Fruit fly (Drosophila melanogaster): ENCODE measurements around the gene Sugb.

Gene Sugb

DNA sequence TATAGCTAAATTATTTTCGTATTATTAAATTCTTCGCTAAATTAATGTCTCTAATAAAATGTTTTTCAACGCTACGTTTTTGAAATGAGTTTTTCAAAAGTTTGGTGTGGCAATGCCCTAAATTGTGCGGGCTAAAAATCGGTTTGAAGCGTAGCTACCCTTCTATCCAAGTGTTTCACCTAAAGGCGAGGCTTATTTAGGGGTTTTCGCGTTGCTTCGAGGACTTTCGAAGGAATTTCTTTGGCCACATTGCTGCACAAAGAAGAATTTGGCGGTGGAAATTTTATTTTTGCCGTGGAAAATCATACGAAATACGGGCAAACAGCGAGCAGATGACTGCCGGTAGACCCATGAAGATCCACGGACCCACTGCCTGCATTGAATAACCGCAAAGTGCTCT, 2.0 kb upstream of the Sugb start, which contains the start of gene TfIIEalpha (continued):
- TF ChIP-seq CG6813 (GFP tag; optimal IDR thresholded peaks at IDR 0.05) (no peak), sima (GFP tag; optimal IDR thresholded peaks at IDR 0.05) (no peak), Spps (tag; optimal IDR thresholded peaks at IDR 0.05) (no peak), Lpt (GFP tag; optimal IDR thresholded peaks at IDR 0.05) (no peak), CG7928 (GFP tag; optimal IDR thresholded peaks at IDR 0.05) (peak; percentile 15), shn (GFP tag; optimal IDR thresholded peaks at IDR 0.05) (no peak), CG9437 (GFP tag; optimal IDR thresholded peaks at IDR 0.05) (no peak), cwo (GFP tag; optimal IDR thresholded peaks at IDR 0.05) (no peak), run (tag; optimal IDR thresholded peaks at IDR 0.05) (no peak), CG8290 (GFP tag; optimal IDR thresholded peaks at IDR 0.05) (peak; percentile 25), CG8290 (tag; optimal IDR thresholded peaks at IDR 0.05) (peak in 1 of 2 experiments; percentile 60), tap (tag; optimal IDR thresholded peaks at IDR 0.05) (no peak), eyg (GFP tag; optimal IDR thresholded peaks at IDR 0.05) (no peak), CG17385 (GFP tag; optimal IDR thresholded peaks at IDR 0.05) (no peak), tx (GFP tag; optimal IDR thresholded peaks at IDR 0.05) (no peak), CG17912 (GFP tag; optimal IDR thresholded peaks at IDR 0.05) (no peak), CG15479 (GFP tag; optimal IDR thresholded peaks at IDR 0.05) (no peak), CG7745 (tag; optimal IDR thresholded peaks at IDR 0.05) (no peak), CG6254 (GFP tag; optimal IDR thresholded peaks at IDR 0.05) (no peak), sna (GFP tag; IDR thresholded peaks at IDR 0.05; ENCODE audit: partially characterized antibody) (no peak), pita (GFP tag; optimal IDR thresholded peaks at IDR 0.05) (peak; percentile 81), bowl (GFP tag; IDR thresholded peaks at IDR 0.05) (no peak), CG15011 (GFP tag; optimal IDR thresholded peaks at IDR 0.05) (no peak), CG8388 (GFP tag; optimal IDR thresholded peaks at IDR 0.05) (no peak), kah (GFP tag; optimal IDR thresholded peaks at IDR 0.05) (no peak), org-1 (GFP tag; optimal IDR thresholded peaks at IDR 0.05) (no peak), Xbp1 (GFP tag; optimal IDR thresholded peaks at IDR 0.05) (no peak), fd64A (GFP tag; optimal IDR thresholded peaks at IDR 0.05) (no peak), CG31365 (tag; optimal IDR thresholded peaks at IDR 0.05) (no peak), CG1233 (GFP tag; optimal IDR thresholded peaks at IDR 0.05) (no peak), CG12155 (GFP tag; optimal IDR thresholded peaks at IDR 0.05) (no peak), CG1024 (GFP tag; IDR thresholded peaks at IDR 0.05) (no peak), onecut (GFP tag; IDR thresholded peaks at IDR 0.05) (no peak), CG4617 (GFP tag; optimal IDR thresholded peaks at IDR 0.05; ENCODE audit: borderline replicate concordance) (peak; percentile 91), Lhr (GFP tag; optimal IDR thresholded peaks at IDR 0.05) (peak; percentile 91), tup (GFP tag; optimal IDR thresholded peaks at IDR 0.05) (no peak), jing (GFP tag; optimal IDR thresholded peaks at IDR 0.05) (no peak), corto (GFP tag; optimal IDR thresholded peaks at IDR 0.05) (no peak), trem (tag; optimal IDR thresholded peaks at IDR 0.05) (peak; percentile 62), dmrt99B (tag; optimal IDR thresholded peaks at IDR 0.05) (no peak), trh (GFP tag; optimal IDR thresholded peaks at IDR 0.05) (no peak), CG14667 (GFP tag; IDR thresholded peaks at IDR 0.05) (no peak), ro (GFP tag; IDR thresholded peaks at IDR 0.05) (no peak), CG13123 (GFP tag; optimal IDR thresholded peaks at IDR 0.05) (no peak), CG7357 (GFP tag; IDR thresholded peaks at IDR 0.05) (no peak), CG18619 (GFP tag; optimal IDR thresholded peaks at IDR 0.05) (no peak), CG18262 (tag; optimal IDR thresholded peaks at IDR 0.05) (no peak), lbe (GFP tag; optimal IDR thresholded peaks at IDR 0.05) (no peak), Dref (GFP tag; IDR thresholded peaks at IDR 0.05) (peak; percentile 69), slbo (GFP tag; IDR thresholded peaks at IDR 0.05) (0 out of 2 replicates have a peak, but pooled peaks have one; percentile 8), Blimp-1 (GFP tag; optimal IDR thresholded peaks at IDR 0.05) (no peak), z (GFP tag; IDR thresholded peaks at IDR 0.05) (no peak)

Data from whole organism, embryonic.